Fruit fly (Drosophila melanogaster) whole organism, prepupa: ENCODE results near the gene Cpr76Bc.

ENCODE experiments used
- CG10631 ChIP-seq: fragments of 200-800 bp; sonication (Bioruptor generic); optimal IDR thresholded peaks from 2 replicates; lab custom pipeline; 2016; ENCODE audit warnings: missing biosample characterization, missing genetic modification characterization
- CG10669 ChIP-seq: fragments of 200-800 bp; sonication (Bioruptor generic); optimal IDR thresholded peaks from 3 replicates; lab custom pipeline; 2018; ENCODE audit warnings: missing biosample characterization, mild to moderate bottlenecking, missing genetic modification characterization, moderate library complexity
- CG11294 ChIP-seq: fragments of 200-800 bp; sonication (Bioruptor generic); IDR thresholded peaks from 2 replicates; pipeline ENCODE4 v1.3.6; 2022; ENCODE audit warnings: missing biosample characterization, missing genetic modification characterization
- CG11762 ChIP-seq: fragments of 200-800 bp; sonication (Bioruptor generic); optimal IDR thresholded peaks from 3 replicates; lab custom pipeline; 2016; ENCODE audit warnings: missing biosample characterization, missing genetic modification characterization; ENCODE audit not compliant: insufficient read depth
- CG11902 ChIP-seq: fragments of 200-800 bp; sonication (Bioruptor generic); optimal IDR thresholded peaks from 3 replicates; lab custom pipeline; 2016; ENCODE audit warnings: missing biosample characterization, missing genetic modification characterization
- CG15336 ChIP-seq: fragments of 200-800 bp; sonication (Bioruptor generic); IDR thresholded peaks from 2 replicates; pipeline ENCODE4 v1.3.6; 2022; ENCODE audit warnings: missing biosample characterization, missing genetic modification characterization
- CG1621 ChIP-seq: fragments of 200-800 bp; sonication (Bioruptor generic); optimal IDR thresholded peaks from 3 replicates; lab custom pipeline; 2018; ENCODE audit warnings: missing biosample characterization, mild to moderate bottlenecking, missing genetic modification characterization
- CG16779 ChIP-seq: fragments of 200-800 bp; sonication (Bioruptor generic); optimal IDR thresholded peaks from 3 replicates; lab custom pipeline; 2017; ENCODE audit warnings: missing biosample characterization, mild to moderate bottlenecking, missing genetic modification characterization
- CG3032 ChIP-seq: fragments of 200-800 bp; optimal IDR thresholded peaks from 2 replicates; lab custom pipeline; 2019; ENCODE audit warnings: missing biosample characterization, mild to moderate bottlenecking, missing genetic modification characterization, moderate library complexity
- CG31627 ChIP-seq: fragments of 200-800 bp; sonication (Bioruptor generic); optimal IDR thresholded peaks from 3 replicates; lab custom pipeline; 2016; ENCODE audit warnings: missing biosample characterization, missing genetic modification characterization
- CG32006 ChIP-seq: fragments of 200-800 bp; sonication (Bioruptor generic); optimal IDR thresholded peaks from 3 replicates; lab custom pipeline; 2017; ENCODE audit warnings: missing biosample characterization, mild to moderate bottlenecking, missing genetic modification characterization
- CG6163 ChIP-seq: fragments of 200-800 bp; sonication (Bioruptor generic); IDR thresholded peaks from 3 replicates; pipeline ENCODE4 v1.3.6; 2022; ENCODE audit warnings: missing biosample characterization, missing genetic modification characterization
- CG6276 ChIP-seq: fragments of 200-800 bp; sonication (Bioruptor generic); optimal IDR thresholded peaks from 2 replicates; lab custom pipeline; 2017; ENCODE audit warnings: missing biosample characterization, mild to moderate bottlenecking, missing genetic modification characterization
- CG6792 ChIP-seq: fragments of 200-800 bp; sonication (Bioruptor generic); optimal IDR thresholded peaks from 3 replicates; lab custom pipeline; 2016; ENCODE audit warnings: missing biosample characterization, missing genetic modification characterization
- CG6808 ChIP-seq: fragments of 200-800 bp; sonication (Bioruptor generic); optimal IDR thresholded peaks from 3 replicates; lab custom pipeline; 2017; ENCODE audit warnings: missing biosample characterization, missing genetic modification characterization, mild to moderate bottlenecking, moderate library complexity, missing genetic modification reagents
- CG6854 ChIP-seq: fragments of 200-800 bp; sonication (Bioruptor generic); optimal IDR thresholded peaks from 2 replicates; lab custom pipeline; 2017; ENCODE audit warnings: missing biosample characterization, mild to moderate bottlenecking, missing genetic modification characterization
- CG7368 ChIP-seq: fragments of 200-800 bp; sonication (Bioruptor generic); optimal IDR thresholded peaks from 3 replicates; lab custom pipeline; 2016; ENCODE audit warnings: missing biosample characterization, missing genetic modification characterization
- CG8319 ChIP-seq: fragments of 200-800 bp; sonication (Bioruptor generic); optimal IDR thresholded peaks from 3 replicates; lab custom pipeline; 2016; ENCODE audit warnings: missing biosample characterization, missing genetic modification characterization
- CG9139 ChIP-seq: fragments of 200-800 bp; sonication (Bioruptor generic); optimal IDR thresholded peaks from 3 replicates; lab custom pipeline; 2017; ENCODE audit warnings: missing biosample characterization, mild to moderate bottlenecking, missing genetic modification characterization
- Eip75B ChIP-seq: fragments of 200-800 bp; sonication (Bioruptor generic); optimal IDR thresholded peaks from 3 replicates; lab custom pipeline; 2016; ENCODE audit warnings: missing biosample characterization, missing genetic modification characterization
- Eip93F ChIP-seq: fragments of 200-800 bp; sonication (Bioruptor generic); optimal IDR thresholded peaks from 2 replicates; lab custom pipeline; 2016; ENCODE audit warnings: missing biosample characterization, mild to moderate bottlenecking, missing genetic modification characterization
- Ets21C ChIP-seq: fragments of 200-800 bp; sonication (Bioruptor generic); optimal IDR thresholded peaks from 3 replicates; lab custom pipeline; 2016; ENCODE audit warnings: missing biosample characterization, missing genetic modification characterization
- Ets96B ChIP-seq: fragments of 200-800 bp; optimal IDR thresholded peaks from 2 replicates; lab custom pipeline; 2019; ENCODE audit warnings: missing biosample characterization, mild to moderate bottlenecking, missing genetic modification characterization, moderate library complexity
- Gug ChIP-seq: fragments of 200-800 bp; sonication (Bioruptor generic); IDR thresholded peaks from 2 replicates; pipeline ENCODE4 v1.3.6; 2022; ENCODE audit warnings: missing biosample characterization, missing genetic modification characterization
- Hr38 ChIP-seq: sonication (Bioruptor generic); optimal IDR thresholded peaks from 2 replicates; lab custom pipeline; 2016; ENCODE audit warnings: missing biosample characterization, missing genetic modification characterization
- Hr39 ChIP-seq: fragments of 200-800 bp; sonication (Bioruptor generic); optimal IDR thresholded peaks from 2 replicates; lab custom pipeline; 2016; ENCODE audit warnings: missing biosample characterization, missing genetic modification characterization
- Hr4 ChIP-seq: fragments of 200-800 bp; sonication (Bioruptor generic); optimal IDR thresholded peaks from 3 replicates; lab custom pipeline; 2016; ENCODE audit warnings: missing biosample characterization, missing genetic modification characterization
- Lpt ChIP-seq: fragments of 200-800 bp; sonication (Bioruptor generic); optimal IDR thresholded peaks from 3 replicates; lab custom pipeline; 2016; ENCODE audit warnings: missing biosample characterization, missing genetic modification characterization
- Met ChIP-seq: fragments of 200-800 bp; sonication (Bioruptor generic); optimal IDR thresholded peaks from 3 replicates; lab custom pipeline; 2016; ENCODE audit warnings: missing biosample characterization, missing genetic modification characterization
- OdsH ChIP-seq: fragments of 200-800 bp; sonication (Bioruptor generic); optimal IDR thresholded peaks from 3 replicates; lab custom pipeline; 2016; ENCODE audit warnings: missing biosample characterization, missing genetic modification characterization
- Sox102F ChIP-seq: fragments of 200-800 bp; sonication (Bioruptor generic); optimal IDR thresholded peaks from 2 replicates; lab custom pipeline; 2016; ENCODE audit warnings: missing biosample characterization, mild to moderate bottlenecking, missing genetic modification characterization
- Sox14 ChIP-seq: fragments of 200-800 bp; sonication (Bioruptor generic); optimal IDR thresholded peaks from 3 replicates; lab custom pipeline; 2016; ENCODE audit warnings: missing biosample characterization, missing genetic modification characterization
- Sox15 ChIP-seq: fragments of 200-800 bp; sonication (Bioruptor generic); optimal IDR thresholded peaks from 3 replicates; lab custom pipeline; 2016; ENCODE audit warnings: missing biosample characterization, missing genetic modification characterization
- achi ChIP-seq: fragments of 200-800 bp; sonication (Bioruptor generic); optimal IDR thresholded peaks from 3 replicates; lab custom pipeline; 2016; ENCODE audit warnings: missing biosample characterization, missing genetic modification characterization
- acj6 ChIP-seq: fragments of 200-800 bp; sonication (Bioruptor generic); optimal IDR thresholded peaks from 3 replicates; lab custom pipeline; 2016; ENCODE audit warnings: missing biosample characterization, missing genetic modification characterization
- cyc ChIP-seq: fragments of 200-800 bp; sonication (Bioruptor generic); optimal IDR thresholded peaks from 3 replicates; lab custom pipeline; 2016; ENCODE audit warnings: missing biosample characterization, missing genetic modification characterization
- dac ChIP-seq: fragments of 200-800 bp; sonication (Bioruptor generic); optimal IDR thresholded peaks from 2 replicates; lab custom pipeline; 2017; ENCODE audit warnings: missing biosample characterization, mild to moderate bottlenecking, missing genetic modification characterization
- eg ChIP-seq: fragments of 200-800 bp; sonication (Bioruptor generic); IDR thresholded peaks from 3 replicates; pipeline ENCODE4 v1.3.6; 2022; ENCODE audit warnings: missing biosample characterization, missing genetic modification characterization
- esn ChIP-seq: fragments of 200-800 bp; sonication (Bioruptor generic); optimal IDR thresholded peaks from 2 replicates; lab custom pipeline; 2016; ENCODE audit warnings: missing biosample characterization, mild to moderate bottlenecking, missing genetic modification characterization, moderate library complexity
- fd85E ChIP-seq: fragments of 200-800 bp; sonication (Bioruptor generic); optimal IDR thresholded peaks from 3 replicates; lab custom pipeline; 2016; ENCODE audit warnings: missing biosample characterization, missing genetic modification characterization
- fkh ChIP-seq: fragments of 200-800 bp; sonication (Bioruptor generic); optimal IDR thresholded peaks from 3 replicates; lab custom pipeline; 2017; ENCODE audit warnings: missing biosample characterization, mild to moderate bottlenecking, missing genetic modification characterization, moderate library complexity
- lz ChIP-seq: fragments of 200-800 bp; sonication (Bioruptor generic); optimal IDR thresholded peaks from 3 replicates; lab custom pipeline; 2016; ENCODE audit warnings: missing biosample characterization, missing genetic modification characterization
- net ChIP-seq: fragments of 200-800 bp; sonication (Bioruptor generic); optimal IDR thresholded peaks from 3 replicates; lab custom pipeline; 2016; ENCODE audit warnings: missing biosample characterization, missing genetic modification characterization
- pdm3 ChIP-seq: fragments of 200-800 bp; sonication (Bioruptor generic); optimal IDR thresholded peaks from 3 replicates; lab custom pipeline; 2016; ENCODE audit warnings: missing biosample characterization, missing genetic modification characterization
- salr ChIP-seq, 2 experiments: fragments of 200-800 bp; sonication (Bioruptor generic); optimal IDR thresholded peaks; 3 replicates each; lab custom pipeline; 2016 to 2018; ENCODE audit warnings: missing biosample characterization in 2 of 2, missing genetic modification characterization in 2 of 2, mild to moderate bottlenecking in 1 of 2
- ss ChIP-seq, 2 experiments: fragments of 200-800 bp; sonication (Bioruptor generic); optimal IDR thresholded peaks; 2 replicates in 1 of 2; 3 replicates in 1 of 2; lab custom pipeline; 2017 to 2018; ENCODE audit warnings: mild to moderate bottlenecking in 2 of 2, missing biosample characterization in 2 of 2, missing genetic modification characterization in 2 of 2, moderate library complexity in 1 of 2
- svp ChIP-seq: fragments of 200-800 bp; sonication (Bioruptor generic); peaks from one replicate; lab custom pipeline; 2016; ENCODE audit warnings: missing biosample characterization, missing genetic modification characterization
- topi ChIP-seq: fragments of 200-800 bp; sonication (Bioruptor generic); optimal IDR thresholded peaks from 3 replicates; lab custom pipeline; 2016; ENCODE audit warnings: missing biosample characterization, missing genetic modification characterization
- vri ChIP-seq: fragments of 200-800 bp; sonication (Bioruptor generic); optimal IDR thresholded peaks from 3 replicates; lab custom pipeline; 2016; ENCODE audit warnings: missing biosample characterization, mild to moderate bottlenecking, missing genetic modification characterization

Cpr76Bc gene

dm6 chr3L:19560695-19561246 lies 40.0 kb downstream of the Cpr76Bc start (continued):
- TF ChIP-seq Hr4 (peak; percentile 98), ss (GFP tag; optimal IDR thresholded peaks at IDR 0.05; lab: Kevin White, UChicago) (peak; percentile 99), Hr39 (GFP tag; lab: Kevin White, UChicago) (peak; percentile 98), CG10669 (GFP tag; lab: Kevin White, UChicago) (peak; percentile 98), OdsH (GFP tag; lab: Kevin White, UChicago) (peak; percentile 98), vri (GFP tag; lab: Kevin White, UChicago) (peak; percentile 97), dac (GFP tag; lab: Kevin White, UChicago) (peak; percentile 94), CG11762 (GFP tag; lab: Kevin White, UChicago) (peak; percentile 97)

dm6 chr3L:19561745-19562144 lies 41.0 kb downstream of the Cpr76Bc start:
- peak; percentile 67 for TF ChIP-seq CG8319 (GFP tag; lab: Kevin White, UChicago)
- peak; percentile 93 for TF ChIP-seq svp (GFP tag; lab: Kevin White, UChicago)
- TF ChIP-seq Ets96B (tag; lab: Kevin White, UChicago) = peak; percentile 74
- TF ChIP-seq CG11294 (GFP tag; lab: Robert Waterston, UW) = peak; percentile 61
- peak; percentile 55 for TF ChIP-seq CG10669 (GFP tag; lab: Kevin White, UChicago)
- TF ChIP-seq CG6276 (GFP tag; lab: Kevin White, UChicago) = peak; percentile 94
- TF ChIP-seq CG11902 (GFP tag; lab: Kevin White, UChicago) = peak; percentile 30
- TF ChIP-seq CG11762 (GFP tag; lab: Kevin White, UChicago) = peak; percentile 84
- TF ChIP-seq dac (GFP tag; lab: Kevin White, UChicago) = peak; percentile 16
- TF ChIP-seq achi (GFP tag; lab: Kevin White, UChicago) = peak; percentile 84
- TF ChIP-seq CG6792 = peak; percentile 86
- TF ChIP-seq Eip75B = peak; percentile 87
- peak; percentile 70 for TF ChIP-seq CG10631 (GFP tag; lab: Kevin White, UChicago)
- TF ChIP-seq topi (GFP tag; lab: Kevin White, UChicago) = peak; percentile 81
- peak; percentile 69 for TF ChIP-seq Ets21C (GFP tag; lab: Kevin White, UChicago)
- peak; percentile 84 for TF ChIP-seq acj6 (GFP tag; lab: Kevin White, UChicago)
- peak; percentile 88 for TF ChIP-seq net (GFP tag; lab: Kevin White, UChicago)
- TF ChIP-seq OdsH (GFP tag; lab: Kevin White, UChicago) = peak; percentile 87
- no peak for TF ChIP-seq Eip93F
- peak; percentile 73 for TF ChIP-seq Lpt (GFP tag; lab: Kevin White, UChicago)
- peak; percentile 62 for TF ChIP-seq Sox15 (GFP tag; lab: Kevin White, UChicago)
- TF ChIP-seq CG15336 = peak; percentile 93
- TF ChIP-seq salr (GFP tag; optimal IDR thresholded peaks at IDR 0.05; lab: Kevin White, UChicago) = peak in 1 of 2 experiments; percentile 84
- peak; percentile 86 for TF ChIP-seq pdm3 (GFP tag; lab: Kevin White, UChicago)
- peak; percentile 71 for TF ChIP-seq CG16779 (tag; lab: Kevin White, UChicago)
- peak; percentile 74 for TF ChIP-seq Sox102F
- peak; percentile 56 for TF ChIP-seq Gug (GFP tag; lab: Robert Waterston, UW)
- peak; percentile 67 for TF ChIP-seq Hr39 (GFP tag; lab: Kevin White, UChicago)
- no peak for TF ChIP-seq CG6854
- peak; percentile 55 for TF ChIP-seq fd85E (GFP tag; lab: Kevin White, UChicago)
- TF ChIP-seq esn (GFP tag; lab: Kevin White, UChicago) = peak; percentile 90
- no peak for TF ChIP-seq Hr38 (GFP tag; lab: Kevin White, UChicago)
- TF ChIP-seq CG32006 (GFP tag; lab: Kevin White, UChicago) = peak; percentile 86
- peak; percentile 71 for TF ChIP-seq CG6163
- peak; percentile 84 for TF ChIP-seq eg (GFP tag; lab: Robert Waterston, UW)
- peak; percentile 81 for TF ChIP-seq lz (GFP tag; lab: Kevin White, UChicago)
- no peak for TF ChIP-seq CG9139 (GFP tag; lab: Kevin White, UChicago)
- peak; percentile 84 for TF ChIP-seq Met (GFP tag; lab: Kevin White, UChicago)
- peak; percentile 60 for TF ChIP-seq CG3032 (tag; lab: Kevin White, UChicago)
- peak; percentile 64 for TF ChIP-seq Sox14
- TF ChIP-seq CG1621 = no peak
- TF ChIP-seq cyc = peak; percentile 42
- peak; percentile 74 for TF ChIP-seq CG31627 (GFP tag; lab: Kevin White, UChicago)
- no peak for TF ChIP-seq fkh
- TF ChIP-seq CG6808 (GFP tag; lab: Kevin White, UChicago) = peak; percentile 16
- TF ChIP-seq CG7368 (GFP tag; lab: Kevin White, UChicago) = peak; percentile 73
